Fruit fly (Drosophila melanogaster): ENCODE data around the gene ppk10.
A peak's percentile ranks its signal among the peaks of the same experiment; 100 is the strongest.

Gene ppk10

dm6 chr2L:10428528-10428927 is 23.7 kb downstream of the ppk10 start, which contains the start of gene CG5188 (continued):
- TF ChIP-seq CG8290 (GFP tag; optimal IDR thresholded peaks at IDR 0.05) (no peak), CG8290 (tag; optimal IDR thresholded peaks at IDR 0.05) (no peak), Drgx (GFP tag; IDR thresholded peaks at IDR 0.05) (peak; percentile 44; the same call in 1 of the 2 replicates), H2.0 (GFP tag; IDR thresholded peaks at IDR 0.05) (peak; percentile 45), CG2120 (GFP tag; optimal IDR thresholded peaks at IDR 0.05) (peak; percentile 56), CG1603 (tag; optimal IDR thresholded peaks at IDR 0.05) (peak; percentile 28), fd96Cb (tag; optimal IDR thresholded peaks at IDR 0.05) (peak; percentile 17), CG7357 (GFP tag; IDR thresholded peaks at IDR 0.05) (no peak), amos (GFP tag; IDR thresholded peaks at IDR 0.05; ENCODE audit: partially characterized antibody) (no peak; the same call in 1 of the 2 replicates), CG16863 (GFP tag; optimal IDR thresholded peaks at IDR 0.05) (no peak), CG9215 (GFP tag; IDR thresholded peaks at IDR 0.05) (no peak), chn (GFP tag; optimal IDR thresholded peaks at IDR 0.05) (peak; percentile 17), row (GFP tag; IDR thresholded peaks at IDR 0.05) (peak; percentile 82), jumu (GFP tag; optimal IDR thresholded peaks at IDR 0.05) (peak; percentile 13), sim (GFP tag; IDR thresholded peaks at IDR 0.05) (no peak), D (optimal IDR thresholded peaks at IDR 0.05) (no peak), D (GFP tag; optimal IDR thresholded peaks at IDR 0.05) (no peak), Ssrp (tag; optimal IDR thresholded peaks at IDR 0.05) (peak; percentile 26), zen (tag; optimal IDR thresholded peaks at IDR 0.05) (peak; percentile 20), CG31388 (GFP tag; optimal IDR thresholded peaks at IDR 0.05) (no peak), ken (GFP tag; IDR thresholded peaks at IDR 0.05) (peak; percentile 27; the same call in 1 of the 3 replicates), CG3065 (GFP tag; optimal IDR thresholded peaks at IDR 0.05) (no peak), Xbp1 (GFP tag; optimal IDR thresholded peaks at IDR 0.05) (peak; percentile 57), sug (tag; optimal IDR thresholded peaks at IDR 0.05) (peak; percentile 35), Eip74EF (GFP tag; optimal IDR thresholded peaks at IDR 0.05) (peak in 1 of 2 experiments; percentile 29), Abd-B (GFP tag; optimal IDR thresholded peaks at IDR 0.05) (no peak), pnt (GFP tag; optimal IDR thresholded peaks at IDR 0.05) (peak; percentile 17), trh (GFP tag; optimal IDR thresholded peaks at IDR 0.05) (no peak), CG17385 (GFP tag; optimal IDR thresholded peaks at IDR 0.05) (peak; percentile 48), PHDP (tag; optimal IDR thresholded peaks at IDR 0.05) (peak; percentile 63), MBD-R2 (GFP tag; IDR thresholded peaks at IDR 0.05) (peak; percentile 75; the same call in 1 of the 2 replicates), mirr (GFP tag; optimal IDR thresholded peaks at IDR 0.05) (no peak), CG2202 (tag; optimal IDR thresholded peaks at IDR 0.05) (no peak), Hr51 (GFP tag; optimal IDR thresholded peaks at IDR 0.05) (peak in 1 of 2 experiments; percentile 74), CG15514 (GFP tag; optimal IDR thresholded peaks at IDR 0.05) (peak; percentile 44), CrebB (tag; optimal IDR thresholded peaks at IDR 0.05) (no peak), CG13775 (GFP tag; optimal IDR thresholded peaks at IDR 0.05) (peak; percentile 29), CG16813 (GFP tag; IDR thresholded peaks at IDR 0.05; ENCODE audit: partially characterized antibody) (0 out of 3 replicates have a peak, but pooled peaks have one; percentile 34), CG4328 (GFP tag; optimal IDR thresholded peaks at IDR 0.05) (no peak), CG3838 (GFP tag; optimal IDR thresholded peaks at IDR 0.05) (no peak), E2f2 (GFP tag; IDR thresholded peaks at IDR 0.05) (peak; percentile 36; the same call in 1 of the 2 replicates), CG33213 (GFP tag; optimal IDR thresholded peaks at IDR 0.05) (no peak), CG13894 (tag; optimal IDR thresholded peaks at IDR 0.05) (peak; percentile 41), ro (GFP tag; IDR thresholded peaks at IDR 0.05) (no peak), Ada2b (GFP tag; IDR thresholded peaks at IDR 0.05) (peak; percentile 62), nerfin-1 (tag; optimal IDR thresholded peaks at IDR 0.05) (peak; percentile 48), Optix (GFP tag; IDR thresholded peaks at IDR 0.05) (no peak), ab (GFP tag; optimal IDR thresholded peaks at IDR 0.05) (no peak), toy (GFP tag; IDR thresholded peaks at IDR 0.05) (no peak), lmd (GFP tag; IDR thresholded peaks at IDR 0.05) (peak; percentile 14; the same call in 1 of the 2 replicates), bsh (GFP tag; optimal IDR thresholded peaks at IDR 0.05) (peak in 1 of 2 experiments; percentile 48)

Measured in whole organism, embryonic.